Fruit fly (Drosophila melanogaster): ENCODE measurements around the gene CG32221.

dm6 chr3L:19833227-19833626 is 1.2 kb upstream of the CG32221 start:
- TF ChIP-seq cic (GFP tag; optimal IDR thresholded peaks at IDR 0.05) = no peak
- TF ChIP-seq Mnt (GFP tag; optimal IDR thresholded peaks at IDR 0.05) = no peak
- no peak for TF ChIP-seq Hr96 (GFP tag; optimal IDR thresholded peaks at IDR 0.05)
- peak; percentile 10 for TF ChIP-seq bab1 (GFP tag; optimal IDR thresholded peaks at IDR 0.05)
- TF ChIP-seq CG33017 (tag; optimal IDR thresholded peaks at IDR 0.05) = no peak
- TF ChIP-seq kay (GFP tag; ENCODE audit: borderline replicate concordance) = no peak
